Worm (Caenorhabditis elegans) whole organism, late embryonic: Measurements from ENCODE around the gene str-150.

ENCODE experiments used
- C08G9.2 ChIP-seq: sonication (generic microtip); optimal IDR thresholded peaks from 2 replicates; lab custom pipeline; 2016; ENCODE audit warnings: mild to moderate bottlenecking, missing genetic modification characterization, moderate library complexity, missing compliant biosample characterization
- C38D4.7 ChIP-seq: fragments of 200-800 bp; sonication (Bioruptor generic); optimal IDR thresholded peaks from 2 replicates; lab custom pipeline; 2018; ENCODE audit warnings: mild to moderate bottlenecking, missing genetic modification characterization, moderate library complexity, missing compliant biosample characterization
- Y22D7AL.16 ChIP-seq: sonication (generic microtip); optimal IDR thresholded peaks from 2 replicates; lab custom pipeline; 2016; ENCODE audit warnings: missing genetic modification characterization, missing compliant biosample characterization
- ahr-1 ChIP-seq: sonication (generic microtip); optimal IDR thresholded peaks from 2 replicates; lab custom pipeline; 2016; ENCODE audit warnings: missing genetic modification characterization, missing compliant biosample characterization
- ceh-14 ChIP-seq: sonication (generic microtip); optimal IDR thresholded peaks from 2 replicates; lab custom pipeline; 2016; ENCODE audit warnings: missing genotype, missing genetic modification characterization, missing compliant biosample characterization
- ceh-19 ChIP-seq: fragments of 200-800 bp; sonication (Bioruptor generic); optimal IDR thresholded peaks from 2 replicates; lab custom pipeline; 2018; ENCODE audit warnings: mild to moderate bottlenecking, missing genetic modification characterization, missing compliant biosample characterization
- ceh-24 ChIP-seq: sonication (generic microtip); optimal IDR thresholded peaks from 2 replicates; lab custom pipeline; 2016; ENCODE audit warnings: mild to moderate bottlenecking, missing genetic modification characterization, missing compliant biosample characterization
- ceh-31 ChIP-seq: sonication (generic microtip); optimal IDR thresholded peaks from 2 replicates; lab custom pipeline; 2016; ENCODE audit warnings: missing genetic modification characterization, missing compliant biosample characterization
- ceh-34 ChIP-seq: sonication (generic microtip); optimal IDR thresholded peaks from 2 replicates; lab custom pipeline; 2016; ENCODE audit warnings: mild to moderate bottlenecking, missing genetic modification characterization, missing compliant biosample characterization
- ceh-45 ChIP-seq: fragments of 200-800 bp; sonication (Bioruptor generic); IDR thresholded peaks from 2 replicates; pipeline ENCODE4 v1.3.6; 2022; ENCODE audit warnings: missing genetic modification reagents, missing genetic modification characterization, missing compliant biosample characterization
- ceh-9 ChIP-seq: sonication (generic microtip); optimal IDR thresholded peaks from 2 replicates; lab custom pipeline; 2016; ENCODE audit warnings: mild to moderate bottlenecking, missing genetic modification characterization, inconsistent platforms, missing compliant biosample characterization
- che-1 ChIP-seq: sonication (generic microtip); optimal IDR thresholded peaks from 2 replicates; lab custom pipeline; 2016; ENCODE audit warnings: mild to moderate bottlenecking, missing genetic modification characterization, missing compliant biosample characterization
- dmd-4 ChIP-seq: sonication (generic microtip); optimal IDR thresholded peaks from 2 replicates; lab custom pipeline; 2016; ENCODE audit warnings: borderline replicate concordance, missing genetic modification characterization, missing compliant biosample characterization
- dve-1 ChIP-seq: sonication (generic microtip); optimal IDR thresholded peaks from 2 replicates; lab custom pipeline; 2017; ENCODE audit warnings: antibody characterized with exemption, mild to moderate bottlenecking, missing genetic modification characterization, missing compliant biosample characterization
- elt-2 ChIP-seq: sonication (generic microtip); optimal IDR thresholded peaks from 2 replicates; lab custom pipeline; 2016; ENCODE audit warnings: missing genetic modification reagents, missing genetic modification characterization, missing compliant biosample characterization
- elt-4 ChIP-seq: sonication (generic microtip); optimal IDR thresholded peaks from 2 replicates; lab custom pipeline; 2016; ENCODE audit warnings: missing genetic modification characterization, missing compliant biosample characterization
- ets-4 ChIP-seq: sonication (generic microtip); optimal IDR thresholded peaks from 2 replicates; lab custom pipeline; 2016; ENCODE audit warnings: missing genetic modification characterization, missing compliant biosample characterization
- fax-1 ChIP-seq: sonication (generic microtip); optimal IDR thresholded peaks from 2 replicates; lab custom pipeline; 2016; ENCODE audit warnings: missing genotype, missing genetic modification characterization, missing compliant biosample characterization
- fkh-6 ChIP-seq: sonication (generic microtip); optimal IDR thresholded peaks from 2 replicates; lab custom pipeline; 2016; ENCODE audit warnings: missing genetic modification characterization, missing compliant biosample characterization
- gmeb-2 ChIP-seq: sonication (generic microtip); optimal IDR thresholded peaks from 2 replicates; lab custom pipeline; 2016; ENCODE audit warnings: missing genetic modification characterization, inconsistent platforms, missing compliant biosample characterization
- hlh-13 ChIP-seq: fragments of 200-800 bp; sonication (Bioruptor generic); optimal IDR thresholded peaks from 2 replicates; lab custom pipeline; 2018; ENCODE audit warnings: mild to moderate bottlenecking, missing genetic modification characterization, missing compliant biosample characterization
- hlh-8 ChIP-seq: sonication (generic microtip); optimal IDR thresholded peaks from 2 replicates; lab custom pipeline; 2016; ENCODE audit warnings: missing genotype, missing genetic modification characterization, missing compliant biosample characterization
- lin-11 ChIP-seq: fragments of 200-800 bp; sonication (Bioruptor generic); optimal IDR thresholded peaks from 2 replicates; lab custom pipeline; 2018; ENCODE audit warnings: mild to moderate bottlenecking, missing genetic modification characterization, missing compliant biosample characterization
- madf-2 ChIP-seq: sonication (generic microtip); optimal IDR thresholded peaks from 2 replicates; lab custom pipeline; 2017; ENCODE audit warnings: missing genetic modification characterization, missing compliant biosample characterization
- nfya-1 ChIP-seq: sonication (generic microtip); optimal IDR thresholded peaks from 2 replicates; lab custom pipeline; 2017; ENCODE audit warnings: missing genetic modification characterization, mild to moderate bottlenecking, missing compliant biosample characterization, antibody characterized with exemption, moderate library complexity
- nhr-232 ChIP-seq: sonication (generic microtip); optimal IDR thresholded peaks from 2 replicates; lab custom pipeline; 2016; ENCODE audit warnings: missing genetic modification characterization, missing compliant biosample characterization
- odd-2 ChIP-seq: sonication (generic microtip); optimal IDR thresholded peaks from 2 replicates; lab custom pipeline; 2017; ENCODE audit warnings: antibody characterized with exemption, mild to moderate bottlenecking, missing genetic modification characterization, missing compliant biosample characterization
- pag-3 ChIP-seq: sonication (generic microtip); optimal IDR thresholded peaks from 2 replicates; lab custom pipeline; 2016; ENCODE audit warnings: missing compliant biosample characterization, missing genetic modification characterization, borderline replicate concordance
- pha-2 ChIP-seq: sonication (generic microtip); optimal IDR thresholded peaks from 2 replicates; lab custom pipeline; 2017; ENCODE audit warnings: mild to moderate bottlenecking, missing genetic modification characterization, missing compliant biosample characterization
- pqm-1 ChIP-seq: sonication (generic microtip); optimal IDR thresholded peaks from 2 replicates; lab custom pipeline; 2016; ENCODE audit warnings: missing genetic modification characterization, missing compliant biosample characterization
- pros-1 ChIP-seq: fragments of 150-350 bp; optimal IDR thresholded peaks from 2 replicates; lab custom pipeline; 2014; ENCODE audit warnings: missing biosample characterization, missing genetic modification reagents, missing genetic modification characterization
- ref-2 ChIP-seq: sonication (generic microtip); optimal IDR thresholded peaks from 2 replicates; lab custom pipeline; 2016; ENCODE audit warnings: missing genetic modification characterization, missing compliant biosample characterization
- rnt-1 ChIP-seq: sonication (generic microtip); optimal IDR thresholded peaks from 2 replicates; lab custom pipeline; 2016; ENCODE audit warnings: missing genetic modification characterization, missing compliant biosample characterization
- sdc-2 ChIP-seq: sonication (generic microtip); optimal IDR thresholded peaks from 2 replicates; lab custom pipeline; 2016; ENCODE audit warnings: missing genotype, missing genetic modification characterization, missing compliant biosample characterization
- sox-2 ChIP-seq: fragments of 200-800 bp; sonication (Bioruptor generic); IDR thresholded peaks from 2 replicates; pipeline ENCODE4 v1.3.6; 2022; ENCODE audit warnings: missing genetic modification reagents, missing genetic modification characterization, missing compliant biosample characterization
- unc-3 ChIP-seq, 2 experiments: fragments of 200-800 bp in 1 of 2; sonication (Bioruptor generic) in 1 of 2; sonication (generic microtip) in 1 of 2; conservative IDR thresholded peaks in 1 of 2; optimal IDR thresholded peaks in 1 of 2; 2 replicates each; pipeline versions ENCODE4 v1.3.6 to Lab custom; 2016 to 2022; ENCODE audit warnings: missing compliant biosample characterization in 2 of 2, missing genetic modification characterization in 2 of 2, missing genetic modification reagents in 1 of 2
- ztf-16 ChIP-seq: sonication (generic microtip); optimal IDR thresholded peaks from 2 replicates; lab custom pipeline; 2017; ENCODE audit warnings: missing genetic modification characterization, missing compliant biosample characterization

Gene str-150

ce11 chrV:16573168-16573567 lies 9.9 kb upstream of the str-150 start, which contains the start of gene str-149:
TSS of gene str-149 (plus strand) at chrV:16573468.
- TF ChIP-seq sox-2 (GFP tag; lab: Robert Waterston, UW) (no peak), hlh-13 (no peak), pros-1 (tag; lab: Kevin White, UChicago) (no peak), Y22D7AL.16 (tag; lab: Kevin White, UChicago) (no peak), nhr-232 (no peak), ref-2 (tag; lab: Kevin White, UChicago) (no peak), dmd-4 (tag; lab: Kevin White, UChicago) (no peak), pha-2 (tag; lab: Kevin White, UChicago) (no peak), ceh-31 (tag; lab: Kevin White, UChicago) (no peak), lin-11 (no peak), elt-4 (no peak), sdc-2 (no peak), pqm-1 (tag; lab: Kevin White, UChicago) (no peak), hlh-8 (tag; lab: Kevin White, UChicago) (no peak), dve-1 (tag; lab: Kevin White, UChicago) (no peak), gmeb-2 (tag; lab: Kevin White, UChicago) (no peak), ceh-34 (tag; lab: Kevin White, UChicago) (no peak), che-1 (tag; lab: Kevin White, UChicago) (no peak), ceh-19 (no peak), rnt-1 (tag; lab: Kevin White, UChicago) (no peak)

- TF ChIP-seq ceh-9 (tag; lab: Kevin White, UChicago), result no peak
- TF ChIP-seq odd-2, result no peak
Measured at ce11 chrV:16575900-16576299, 7.2 kb upstream of the str-150 start, which contains the start of gene str-151. TSS of gene str-151 (plus strand) at chrV:16576200.

DNA sequence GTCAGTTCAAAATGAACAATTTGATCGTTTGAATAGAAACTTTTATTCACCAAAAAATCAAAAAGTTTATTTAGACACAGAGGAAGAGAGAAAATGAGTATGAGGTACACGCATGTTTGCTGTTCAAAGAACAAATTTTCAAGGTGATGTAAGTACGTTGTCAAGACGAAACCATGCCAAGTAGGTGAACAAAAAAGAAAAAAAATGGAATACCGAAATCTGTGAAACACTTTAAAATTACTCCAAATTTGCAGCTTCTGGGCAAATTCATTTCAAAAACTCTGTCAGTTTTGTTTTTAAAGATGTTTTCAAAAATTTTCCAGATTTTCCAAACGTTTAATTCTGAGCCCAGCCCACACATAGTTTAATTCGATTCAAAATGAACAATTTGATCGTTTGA lies 2.6 kb upstream of the str-150 start, which contains the start of gene nhr-271:
Gene nhr-271, minus strand, starts transcription at position 101 of the 400 bp plus-strand sequence.
- no peak for TF ChIP-seq ceh-19
- TF ChIP-seq elt-2 (tag; lab: Kevin White, UChicago), result no peak
- no peak for TF ChIP-seq madf-2 (tag; lab: Kevin White, UChicago)

DNA sequence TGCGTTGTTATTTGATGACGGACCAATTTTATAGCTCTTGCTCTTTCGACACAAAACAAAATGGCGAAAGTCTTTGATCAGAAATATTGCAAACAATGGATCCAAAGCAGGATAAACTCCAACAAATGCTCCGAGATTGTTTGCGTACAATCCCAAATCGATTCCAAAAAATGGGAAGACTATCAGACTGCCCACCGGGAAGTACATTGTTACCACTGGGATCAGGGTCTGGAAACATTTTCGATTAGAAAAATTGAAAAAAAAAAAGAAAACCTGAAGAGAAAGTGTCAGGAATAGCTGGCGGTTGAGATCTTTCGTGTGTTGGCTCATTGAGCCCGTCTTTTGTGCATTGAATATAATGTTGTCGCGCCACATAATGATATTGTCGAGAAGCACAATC lies 2.0 kb upstream of the str-150 start:
- TF ChIP-seq nfya-1, result no peak
- TF ChIP-seq sox-2 (GFP tag; lab: Robert Waterston, UW), result no peak
- TF ChIP-seq ahr-1, result no peak
- TF ChIP-seq fkh-6 (tag; lab: Kevin White, UChicago), result no peak
- TF ChIP-seq ztf-16 (tag; lab: Kevin White, UChicago), result no peak
- no peak for TF ChIP-seq Y22D7AL.16 (tag; lab: Kevin White, UChicago)
- TF ChIP-seq ceh-14 (tag; lab: Kevin White, UChicago), result no peak
- TF ChIP-seq C08G9.2 (tag; lab: Kevin White, UChicago), result no peak
- no peak for TF ChIP-seq ets-4 (tag; lab: Kevin White, UChicago)
- no peak for TF ChIP-seq ceh-24
- TF ChIP-seq unc-3 (GFP tag; conservative IDR thresholded peaks at IDR 0.05; lab: Robert Waterston, UW), result no peak
- no peak for TF ChIP-seq unc-3 (tag; optimal IDR thresholded peaks at IDR 0.05; lab: Kevin White, UChicago)
- no peak for TF ChIP-seq C38D4.7 (GFP tag; lab: Kevin White, UChicago)
- TF ChIP-seq pqm-1 (tag; lab: Kevin White, UChicago), result no peak
- TF ChIP-seq pag-3, result no peak
- no peak for TF ChIP-seq fax-1 (tag; lab: Kevin White, UChicago)
- TF ChIP-seq ceh-45 (GFP tag; lab: Robert Waterston, UW), result no peak
- TF ChIP-seq ceh-31 (tag; lab: Kevin White, UChicago), result no peak
- TF ChIP-seq, all 69 proteins: peak for 0
